Fruit fly (Drosophila melanogaster) whole organism, embryonic: ENCODE results near the gene CG9775.
A peak's percentile ranks its signal among the peaks of the same experiment; 100 is the strongest.

ENCODE experiments used
- Antp ChIP-seq: fragments of 200-800 bp; sonication (Bioruptor generic); optimal IDR thresholded peaks from 3 replicates; lab custom pipeline; 2016; ENCODE audit warnings: missing biosample characterization, missing genetic modification characterization
- B-H1 ChIP-seq: fragments of 200-800 bp; sonication (Bioruptor generic); IDR thresholded peaks from 3 replicates; pipeline ENCODE4 v1.3.6; 2022; ENCODE audit warnings: missing biosample characterization, missing genetic modification characterization
- Bdp1 ChIP-seq: fragments of 200-800 bp; sonication (Bioruptor generic); optimal IDR thresholded peaks from 3 replicates; lab custom pipeline; 2016; ENCODE audit warnings: missing biosample characterization, missing genetic modification characterization
- CG10267 ChIP-seq: fragments of 200-800 bp; sonication (Bioruptor generic); optimal IDR thresholded peaks from 2 replicates; lab custom pipeline; 2018; ENCODE audit warnings: missing biosample characterization, mild to moderate bottlenecking, missing genetic modification characterization, moderate library complexity
- CG10462 ChIP-seq: fragments of 200-800 bp; sonication (Bioruptor generic); optimal IDR thresholded peaks from 2 replicates; lab custom pipeline; 2016; ENCODE audit warnings: missing biosample characterization, missing genetic modification characterization
- CG11504 ChIP-seq: fragments of 200-800 bp; sonication (Bioruptor generic); optimal IDR thresholded peaks from 3 replicates; lab custom pipeline; 2019; ENCODE audit warnings: missing biosample characterization, mild to moderate bottlenecking, missing genetic modification characterization, moderate library complexity
- CG12299 ChIP-seq: fragments of 200-800 bp; sonication (Bioruptor generic); optimal IDR thresholded peaks from 2 replicates; lab custom pipeline; 2018; ENCODE audit warnings: missing biosample characterization, mild to moderate bottlenecking, missing genetic modification characterization
- CG12769 ChIP-seq: fragments of 200-800 bp; sonication (Bioruptor generic); optimal IDR thresholded peaks from 2 replicates; lab custom pipeline; 2019; ENCODE audit warnings: missing biosample characterization, mild to moderate bottlenecking, missing genetic modification characterization, moderate library complexity
- CG13624 ChIP-seq: fragments of 200-800 bp; sonication (Bioruptor generic); optimal IDR thresholded peaks from 2 replicates; lab custom pipeline; 2016; ENCODE audit warnings: missing biosample characterization, missing genetic modification characterization
- CG13894 ChIP-seq: fragments of 200-800 bp; sonication (Bioruptor generic); optimal IDR thresholded peaks from 3 replicates; lab custom pipeline; 2018; ENCODE audit warnings: missing biosample characterization, mild to moderate bottlenecking, missing genetic modification characterization, moderate library complexity
- CG15073 ChIP-seq: fragments of 200-800 bp; sonication (Bioruptor generic); optimal IDR thresholded peaks from 2 replicates; lab custom pipeline; 2016; ENCODE audit warnings: missing biosample characterization, missing genetic modification characterization
- CG15601 ChIP-seq: fragments of 200-800 bp; sonication (Bioruptor generic); optimal IDR thresholded peaks from 3 replicates; lab custom pipeline; 2019; ENCODE audit warnings: missing biosample characterization, mild to moderate bottlenecking, missing genetic modification characterization, moderate library complexity
- CG16813 ChIP-seq: fragments of 200-800 bp; sonication (Bioruptor generic); IDR thresholded peaks from 3 replicates; pipeline ENCODE4 v1.3.6; 2022; ENCODE audit warnings: missing biosample characterization, missing genetic modification characterization; ENCODE audit not compliant: partially characterized antibody
- CG17328 ChIP-seq: fragments of 200-800 bp; sonication (Bioruptor generic); IDR thresholded peaks from 2 replicates; pipeline ENCODE4 v1.3.6; 2022; ENCODE audit warnings: missing biosample characterization, missing genetic modification characterization
- CG17385 ChIP-seq: fragments of 200-800 bp; sonication (Bioruptor generic); optimal IDR thresholded peaks from 3 replicates; lab custom pipeline; 2018; ENCODE audit warnings: missing biosample characterization, mild to moderate bottlenecking, missing genetic modification characterization
- CG2889 ChIP-seq: fragments of 200-800 bp; sonication (Bioruptor generic); IDR thresholded peaks from 3 replicates; pipeline ENCODE4 v1.3.6; 2022; ENCODE audit warnings: missing biosample characterization, missing genetic modification characterization
- CG5245 ChIP-seq: fragments of 200-800 bp; sonication (Bioruptor generic); optimal IDR thresholded peaks from 3 replicates; lab custom pipeline; 2016; ENCODE audit warnings: missing biosample characterization, missing genetic modification characterization
- CG5953 ChIP-seq: fragments of 200-800 bp; sonication (Bioruptor generic); IDR thresholded peaks from 2 replicates; pipeline ENCODE4 v1.3.6; 2022; ENCODE audit warnings: missing biosample characterization, missing genetic modification characterization
- CG6254 ChIP-seq: fragments of 200-800 bp; sonication (Bioruptor generic); optimal IDR thresholded peaks from 3 replicates; lab custom pipeline; 2017; ENCODE audit warnings: mild to moderate bottlenecking, missing biosample characterization, missing genetic modification reagents, missing genetic modification characterization
- CG6654 ChIP-seq: fragments of 200-800 bp; sonication (Bioruptor generic); optimal IDR thresholded peaks from 2 replicates; lab custom pipeline; 2017; ENCODE audit warnings: missing biosample characterization, mild to moderate bottlenecking, missing genetic modification characterization
- CG8478 ChIP-seq: fragments of >200 bp; optimal IDR thresholded peaks from 2 replicates; lab custom pipeline; 2018
- CkIIα-i1 ChIP-seq: fragments of 200-800 bp; sonication (Bioruptor generic); IDR thresholded peaks from 2 replicates; pipeline ENCODE4 v1.3.6; 2022; ENCODE audit warnings: missing biosample characterization, missing genetic modification characterization
- CoRest ChIP-seq: fragments of 200-800 bp; sonication (Bioruptor generic); optimal IDR thresholded peaks from 3 replicates; lab custom pipeline; 2018; ENCODE audit warnings: missing biosample characterization, mild to moderate bottlenecking, missing genetic modification characterization, moderate library complexity
- Dll ChIP-seq: fragments of 200-800 bp; sonication (Bioruptor generic); IDR thresholded peaks from 4 replicates; pipeline ENCODE4 v1.3.6; 2022; ENCODE audit warnings: missing biosample characterization, missing genetic modification characterization; ENCODE audit not compliant: partially characterized antibody
- Drgx ChIP-seq: fragments of 200-800 bp; sonication (Bioruptor generic); IDR thresholded peaks from 2 replicates; pipeline ENCODE4 v1.3.6; 2022; ENCODE audit warnings: missing biosample characterization, missing genetic modification characterization
- HLH4C ChIP-seq: fragments of 200-800 bp; sonication (Bioruptor generic); IDR thresholded peaks from 3 replicates; pipeline ENCODE4 v1.3.6; 2022; ENCODE audit warnings: missing biosample characterization, missing genetic modification characterization; ENCODE audit not compliant: partially characterized antibody
- MBD-R2 ChIP-seq: fragments of 200-800 bp; sonication (Bioruptor generic); IDR thresholded peaks from 2 replicates; pipeline ENCODE4 v1.3.6; 2022; ENCODE audit warnings: missing biosample characterization, missing genetic modification characterization
- Oaz ChIP-seq: fragments of 200-800 bp; sonication (Bioruptor generic); IDR thresholded peaks from 2 replicates; pipeline ENCODE4 v1.3.6; 2022; ENCODE audit warnings: missing biosample characterization, missing genetic modification characterization
- Oli ChIP-seq: fragments of 200-800 bp; sonication (Bioruptor generic); optimal IDR thresholded peaks from 2 replicates; lab custom pipeline; 2018; ENCODE audit warnings: missing biosample characterization, mild to moderate bottlenecking, missing genetic modification characterization, moderate library complexity
- Ptx1 ChIP-seq: fragments of 200-800 bp; sonication (Bioruptor generic); IDR thresholded peaks from 2 replicates; pipeline ENCODE4 v1.3.6; 2022; ENCODE audit warnings: missing biosample characterization, missing genetic modification characterization
- Spps ChIP-seq: fragments of 200-800 bp; sonication (Bioruptor generic); optimal IDR thresholded peaks from 2 replicates; lab custom pipeline; 2018; ENCODE audit warnings: missing biosample characterization, mild to moderate bottlenecking, missing genetic modification characterization
- Sry-β ChIP-seq: fragments of 200-800 bp; sonication (Bioruptor generic); optimal IDR thresholded peaks from 2 replicates; lab custom pipeline; 2018; ENCODE audit warnings: missing biosample characterization, mild to moderate bottlenecking, missing genetic modification characterization, moderate library complexity
- Trl ChIP-seq, 3 experiments: fragments of >200 bp in 2 of 3; fragments of 200-800 bp in 1 of 3; sonication (Bioruptor generic) in 1 of 3; optimal IDR thresholded peaks; 2 replicates in 1 of 3; 3 replicates in 2 of 3; lab custom pipeline; 2016 to 2017; ENCODE audit warnings: missing biosample characterization in 1 of 3, missing genetic modification characterization in 1 of 3
- ato ChIP-seq: fragments of 200-800 bp; sonication (Bioruptor generic); IDR thresholded peaks from 2 replicates; pipeline ENCODE4 v1.3.6; 2022; ENCODE audit warnings: missing biosample characterization, missing genetic modification characterization; ENCODE audit not compliant: partially characterized antibody
- croc ChIP-seq: fragments of 200-800 bp; sonication (Bioruptor generic); conservative IDR thresholded peaks from 3 replicates; pipeline ENCODE4 v1.3.6; 2022; ENCODE audit warnings: missing biosample characterization, missing genetic modification characterization
- dati ChIP-seq: fragments of 200-800 bp; sonication (Bioruptor generic); IDR thresholded peaks from 2 replicates; pipeline ENCODE4 v1.3.6; 2022; ENCODE audit warnings: missing biosample characterization, missing genetic modification characterization
- gem ChIP-seq: fragments of 200-800 bp; sonication (Bioruptor generic); optimal IDR thresholded peaks from 2 replicates; lab custom pipeline; 2019; ENCODE audit warnings: missing biosample characterization, mild to moderate bottlenecking, missing genetic modification characterization, moderate library complexity
- grau ChIP-seq: fragments of 200-800 bp; optimal IDR thresholded peaks from 3 replicates; lab custom pipeline; 2019; ENCODE audit warnings: missing biosample characterization, mild to moderate bottlenecking, missing genetic modification characterization, moderate library complexity
- gt ChIP-seq: fragments of 200-800 bp; sonication (Bioruptor generic); IDR thresholded peaks from 2 replicates; pipeline ENCODE4 v1.3.6; 2022; ENCODE audit warnings: missing biosample characterization, missing genetic modification characterization
- ham ChIP-seq: fragments of 200-800 bp; sonication (Bioruptor generic); IDR thresholded peaks from 2 replicates; pipeline ENCODE4 v1.3.6; 2022; ENCODE audit warnings: missing biosample characterization, missing genetic modification characterization
- lmd ChIP-seq: fragments of 200-800 bp; sonication (Bioruptor generic); IDR thresholded peaks from 2 replicates; pipeline ENCODE4 v1.3.6; 2022; ENCODE audit warnings: missing biosample characterization, missing genetic modification characterization
- nerfin-1 ChIP-seq: fragments of 200-800 bp; sonication (Bioruptor generic); optimal IDR thresholded peaks from 3 replicates; lab custom pipeline; 2019; ENCODE audit warnings: missing biosample characterization, mild to moderate bottlenecking, missing genetic modification characterization, moderate library complexity
- nerfin-2 ChIP-seq: fragments of 200-800 bp; sonication (Bioruptor generic); IDR thresholded peaks from 2 replicates; pipeline ENCODE4 v1.3.6; 2022; ENCODE audit warnings: missing biosample characterization, missing genetic modification characterization; ENCODE audit not compliant: partially characterized antibody
- pfk ChIP-seq: fragments of 200-800 bp; sonication (Bioruptor generic); optimal IDR thresholded peaks from 2 replicates; lab custom pipeline; 2018; ENCODE audit warnings: missing biosample characterization, mild to moderate bottlenecking, missing genetic modification characterization, moderate library complexity
- repo ChIP-seq: fragments of 200-800 bp; sonication (Bioruptor generic); optimal IDR thresholded peaks from 2 replicates; lab custom pipeline; 2016; ENCODE audit warnings: missing biosample characterization, missing genetic modification characterization
- sd ChIP-seq: fragments of 200-800 bp; sonication (Bioruptor generic); optimal IDR thresholded peaks from 3 replicates; lab custom pipeline; 2018; ENCODE audit warnings: missing biosample characterization, mild to moderate bottlenecking, missing genetic modification characterization, moderate library complexity
- sens-2 ChIP-seq: fragments of 200-800 bp; sonication (Bioruptor generic); IDR thresholded peaks from 2 replicates; pipeline ENCODE4 v1.3.6; 2022; ENCODE audit warnings: missing biosample characterization, missing genetic modification characterization
- tna ChIP-seq: fragments of 200-800 bp; sonication (Bioruptor generic); IDR thresholded peaks from 2 replicates; pipeline ENCODE4 v1.3.6; 2022; ENCODE audit warnings: missing biosample characterization, missing genetic modification characterization; ENCODE audit not compliant: partially characterized antibody
- yki ChIP-seq: fragments of >200 bp; optimal IDR thresholded peaks from 3 replicates; lab custom pipeline; 2018

CG9775 gene

DNA sequence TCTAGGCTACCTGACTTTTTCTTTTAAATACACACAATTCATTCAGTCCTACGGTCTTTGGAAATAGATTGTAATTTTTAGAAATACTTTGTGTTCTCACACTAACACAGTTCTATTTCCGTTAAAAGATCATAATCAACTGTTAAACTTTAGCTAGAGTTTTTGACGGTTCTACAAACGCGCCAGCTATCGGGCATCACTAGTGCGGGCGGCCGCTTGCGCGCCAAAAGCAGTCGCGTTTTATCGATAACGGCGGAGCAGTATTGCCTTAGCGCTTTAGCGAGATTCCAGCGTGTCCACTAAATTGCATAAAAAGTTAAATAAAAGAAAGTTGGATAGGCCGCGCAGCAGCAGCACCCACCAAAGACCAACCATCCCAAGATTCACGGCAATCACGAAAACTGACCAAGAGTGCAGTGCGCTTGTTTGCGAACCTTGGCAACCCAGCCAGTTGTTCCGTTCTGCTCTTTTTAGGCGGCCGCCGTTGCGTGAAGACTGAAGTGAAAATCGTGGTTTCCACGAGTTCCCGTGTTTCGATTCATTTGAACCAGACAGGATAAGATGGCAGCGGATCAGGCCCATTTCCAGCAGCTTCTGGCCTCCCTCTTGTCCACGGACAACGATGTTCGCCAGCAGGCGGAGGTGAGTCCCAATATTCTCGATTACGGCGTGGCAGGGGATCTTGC is 7.6 kb upstream of the CG9775 start, which contains the start of gene Karybeta3 (continued):
- TF ChIP-seq Oli (tag; lab: Kevin White, UChicago) = peak; percentile 55
- TF ChIP-seq nerfin-1 = peak; percentile 41
- TF ChIP-seq CG12769 (tag; lab: Kevin White, UChicago) = peak; percentile 76
- TF ChIP-seq sd (tag; lab: Kevin White, UChicago) = peak; percentile 50
- no peak for TF ChIP-seq CG11504 (tag; lab: Kevin White, UChicago)
- peak; percentile 66 for TF ChIP-seq pfk
- peak; percentile 69 for TF ChIP-seq gem (tag; lab: Kevin White, UChicago)
- TF ChIP-seq Antp (GFP tag; lab: Kevin White, UChicago) = peak; percentile 90
- peak; percentile 64 for TF ChIP-seq Bdp1 (GFP tag; lab: Kevin White, UChicago)
- TF ChIP-seq Drgx = peak; percentile 81
- peak; percentile 73 for TF ChIP-seq CG5245 (GFP tag; lab: Kevin White, UChicago)
- peak; percentile 90 for TF ChIP-seq CG13624 (GFP tag; lab: Kevin White, UChicago)
- TF ChIP-seq sens-2 (GFP tag; lab: Robert Waterston, UW) = peak; percentile 69
- TF ChIP-seq B-H1 (GFP tag; lab: Robert Waterston, UW) = peak; percentile 66
- TF ChIP-seq Dll (GFP tag; lab: Robert Waterston, UW) = peak; percentile 73
- 0 out of 3 replicates have a peak, but pooled peaks have one; percentile 24 for TF ChIP-seq croc
- peak; percentile 73 for TF ChIP-seq CG17328 (GFP tag; lab: Robert Waterston, UW)
- TF ChIP-seq CG15601 (tag; lab: Kevin White, UChicago) = peak; percentile 46
- TF ChIP-seq Ptx1 (GFP tag; lab: Robert Waterston, UW) = peak; percentile 76
- peak; percentile 60 for TF ChIP-seq CG17385 (GFP tag; lab: Kevin White, UChicago)
- peak; percentile 70 for TF ChIP-seq repo (GFP tag; lab: Kevin White, UChicago)
- peak; percentile 64 for TF ChIP-seq lmd (GFP tag; lab: Robert Waterston, UW)
- no peak for TF ChIP-seq ham (GFP tag; lab: Robert Waterston, UW)
- TF ChIP-seq CG6654 (GFP tag; lab: Kevin White, UChicago) = peak; percentile 8
- TF ChIP-seq Sry-β (GFP tag; lab: Kevin White, UChicago) = peak; percentile 97
- peak; percentile 8 for TF ChIP-seq Spps
- no peak for TF ChIP-seq Trl (optimal IDR thresholded peaks at IDR 0.05; lab: Kevin White, UChicago)
- peak; percentile 87 for TF ChIP-seq Trl (GFP tag; optimal IDR thresholded peaks at IDR 0.05; lab: Kevin White, UChicago)
- peak; percentile 70 for TF ChIP-seq CG10267 (tag; lab: Kevin White, UChicago)
- no peak for TF ChIP-seq CG8478 (lab: Kevin White, UChicago)
- TF ChIP-seq CoRest (tag; lab: Kevin White, UChicago) = peak; percentile 66
- no peak; the same call in 1 of the 2 replicates for TF ChIP-seq CG5953
- no peak for TF ChIP-seq CG15073 (GFP tag; lab: Kevin White, UChicago)
- TF ChIP-seq dati (GFP tag; lab: Robert Waterston, UW) = 0 out of 2 replicates have a peak, but pooled peaks have one; percentile 60
- peak; percentile 39 for TF ChIP-seq tna (GFP tag; lab: Robert Waterston, UW)
- peak; percentile 86 for TF ChIP-seq MBD-R2 (GFP tag; lab: Robert Waterston, UW)
- TF ChIP-seq ato (GFP tag; lab: Robert Waterston, UW) = peak; percentile 54; the same call in 1 of the 2 replicates
- TF ChIP-seq CG2889 = peak; percentile 70; the same call in 1 of the 3 replicates
- no peak for TF ChIP-seq yki (lab: Kevin White, UChicago)
- peak; percentile 54 for TF ChIP-seq CG12299 (tag; lab: Kevin White, UChicago)
- TF ChIP-seq grau = peak; percentile 62
- TF ChIP-seq gt = no peak
- no peak for TF ChIP-seq CkIIα-i1 (GFP tag; lab: Robert Waterston, UW)
- TF ChIP-seq Oaz (GFP tag; lab: Robert Waterston, UW) = 0 out of 2 replicates have a peak, but pooled peaks have one; percentile 35
- TF ChIP-seq HLH4C = peak; percentile 73
- peak; percentile 14 for TF ChIP-seq CG6254
- 0 out of 2 replicates have a peak, but pooled peaks have one; percentile 52 for TF ChIP-seq nerfin-2 (GFP tag; lab: Robert Waterston, UW)
- peak; percentile 63 for TF ChIP-seq CG16813 (GFP tag; lab: Robert Waterston, UW)
- peak; percentile 48 for TF ChIP-seq CG13894 (tag; lab: Kevin White, UChicago)
- peak; percentile 16 for TF ChIP-seq CG10462 (GFP tag; lab: Kevin White, UChicago)
